Fruit fly (Drosophila melanogaster) whole organism, prepupa: ENCODE data around the gene moi.

Experiments
- CG16779 ChIP-seq: fragments of 200-800 bp; sonication (Bioruptor generic); optimal IDR thresholded peaks from 3 replicates; lab custom pipeline; 2017; ENCODE audit warnings: missing biosample characterization, mild to moderate bottlenecking, missing genetic modification characterization
- Eip93F ChIP-seq: fragments of 200-800 bp; sonication (Bioruptor generic); optimal IDR thresholded peaks from 2 replicates; lab custom pipeline; 2016; ENCODE audit warnings: missing biosample characterization, mild to moderate bottlenecking, missing genetic modification characterization
- Hr39 ChIP-seq: fragments of 200-800 bp; sonication (Bioruptor generic); optimal IDR thresholded peaks from 2 replicates; lab custom pipeline; 2016; ENCODE audit warnings: missing biosample characterization, missing genetic modification characterization
- Met ChIP-seq: fragments of 200-800 bp; sonication (Bioruptor generic); optimal IDR thresholded peaks from 3 replicates; lab custom pipeline; 2016; ENCODE audit warnings: missing biosample characterization, missing genetic modification characterization
- OdsH ChIP-seq: fragments of 200-800 bp; sonication (Bioruptor generic); optimal IDR thresholded peaks from 3 replicates; lab custom pipeline; 2016; ENCODE audit warnings: missing biosample characterization, missing genetic modification characterization
- Sox15 ChIP-seq: fragments of 200-800 bp; sonication (Bioruptor generic); optimal IDR thresholded peaks from 3 replicates; lab custom pipeline; 2016; ENCODE audit warnings: missing biosample characterization, missing genetic modification characterization
- cyc ChIP-seq: fragments of 200-800 bp; sonication (Bioruptor generic); optimal IDR thresholded peaks from 3 replicates; lab custom pipeline; 2016; ENCODE audit warnings: missing biosample characterization, missing genetic modification characterization
- spab ChIP-seq: fragments of 200-800 bp; sonication (Bioruptor generic); optimal IDR thresholded peaks from 2 replicates; lab custom pipeline; 2017; ENCODE audit warnings: missing biosample characterization, mild to moderate bottlenecking, missing genetic modification characterization, missing genetic modification reagents
- vri ChIP-seq: fragments of 200-800 bp; sonication (Bioruptor generic); optimal IDR thresholded peaks from 3 replicates; lab custom pipeline; 2016; ENCODE audit warnings: missing biosample characterization, mild to moderate bottlenecking, missing genetic modification characterization

DNA sequence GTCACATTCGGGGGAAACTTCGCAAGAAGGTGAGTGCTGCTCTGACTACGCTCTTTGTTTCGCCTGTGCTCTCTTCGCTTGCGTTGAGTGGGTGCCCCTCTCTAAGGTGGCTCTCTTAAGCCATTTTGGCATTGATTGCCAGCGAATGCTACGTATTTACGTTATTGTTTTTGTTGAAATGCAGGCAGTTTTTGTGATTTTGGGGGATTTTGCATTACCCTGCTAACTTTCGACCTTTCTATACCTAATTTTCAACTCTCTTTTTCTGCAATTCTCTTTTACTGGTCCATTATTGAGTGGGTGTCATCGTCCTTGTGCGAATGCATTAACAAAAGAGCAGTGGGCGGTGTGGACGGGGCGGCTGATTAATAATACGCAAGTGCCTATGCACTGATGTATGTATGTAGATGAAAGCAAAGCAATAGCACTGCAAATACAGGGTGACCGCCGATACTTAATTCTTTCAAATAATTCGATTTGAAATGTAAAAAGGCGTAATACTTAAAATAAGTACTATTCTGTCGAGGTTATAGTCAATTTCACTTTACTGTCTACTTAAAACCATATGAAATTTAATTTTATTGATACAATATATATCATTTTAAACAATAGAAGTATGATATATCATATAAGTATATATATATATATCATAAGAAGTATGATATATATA, 19.9 kb downstream of the moi start:
- TF ChIP-seq Eip93F (GFP tag; lab: Kevin White, UChicago) (no peak), cyc (GFP tag; lab: Kevin White, UChicago) (no peak), Hr39 (no peak), Met (GFP tag; lab: Kevin White, UChicago) (no peak), CG16779 (tag; lab: Kevin White, UChicago) (peak; percentile 35), spab (no peak), OdsH (GFP tag; lab: Kevin White, UChicago) (no peak), Sox15 (GFP tag; lab: Kevin White, UChicago) (no peak), vri (GFP tag; lab: Kevin White, UChicago) (peak; percentile 8)
